Fruit fly (Drosophila melanogaster) whole organism, embryonic: ENCODE results near the gene Or92a.

Experiments
- Abd-B ChIP-seq: fragments of 200-800 bp; sonication (Bioruptor generic); optimal IDR thresholded peaks from 2 replicates; lab custom pipeline; 2018; ENCODE audit warnings: missing biosample characterization, mild to moderate bottlenecking, missing genetic modification characterization, moderate library complexity
- Ada2b ChIP-seq: fragments of 200-800 bp; sonication (Bioruptor generic); IDR thresholded peaks from 2 replicates; pipeline ENCODE4 v1.3.6; 2022; ENCODE audit warnings: missing biosample characterization, missing genetic modification characterization
- CG10462 ChIP-seq: fragments of 200-800 bp; sonication (Bioruptor generic); optimal IDR thresholded peaks from 2 replicates; lab custom pipeline; 2016; ENCODE audit warnings: missing biosample characterization, missing genetic modification characterization
- CG10959 ChIP-seq: fragments of 200-800 bp; sonication (Bioruptor generic); IDR thresholded peaks from 2 replicates; pipeline ENCODE4 v1.3.6; 2022; ENCODE audit warnings: missing biosample characterization, missing genetic modification characterization
- CG11247 ChIP-seq: fragments of 200-800 bp; sonication (Bioruptor generic); IDR thresholded peaks from 2 replicates; pipeline ENCODE4 v1.3.6; 2022; ENCODE audit warnings: missing biosample characterization, missing genetic modification characterization
- CG13296 ChIP-seq: fragments of 200-800 bp; sonication (Bioruptor generic); optimal IDR thresholded peaks from 3 replicates; lab custom pipeline; 2018; ENCODE audit warnings: missing biosample characterization, mild to moderate bottlenecking, missing genetic modification characterization
- CG14014 ChIP-seq: fragments of 200-800 bp; sonication (Bioruptor generic); IDR thresholded peaks from 2 replicates; pipeline ENCODE4 v1.3.6; 2022; ENCODE audit warnings: missing biosample characterization, missing genetic modification characterization
- CG16813 ChIP-seq: fragments of 200-800 bp; sonication (Bioruptor generic); IDR thresholded peaks from 3 replicates; pipeline ENCODE4 v1.3.6; 2022; ENCODE audit warnings: missing biosample characterization, missing genetic modification characterization; ENCODE audit not compliant: partially characterized antibody
- CG17361 ChIP-seq: fragments of 200-800 bp; sonication (Bioruptor generic); IDR thresholded peaks from 3 replicates; pipeline ENCODE4 v1.3.6; 2022; ENCODE audit warnings: missing biosample characterization, missing genetic modification characterization
- CG17612 ChIP-seq: fragments of 200-800 bp; sonication (Bioruptor generic); IDR thresholded peaks from 2 replicates; pipeline ENCODE4 v1.3.6; 2022; ENCODE audit warnings: missing biosample characterization, missing genetic modification characterization
- CG2678 ChIP-seq: fragments of 200-800 bp; sonication (Bioruptor generic); optimal IDR thresholded peaks from 3 replicates; lab custom pipeline; 2019; ENCODE audit warnings: missing biosample characterization, mild to moderate bottlenecking, missing genetic modification characterization, moderate library complexity
- CG30403 ChIP-seq: fragments of 200-800 bp; sonication (Bioruptor generic); optimal IDR thresholded peaks from 3 replicates; lab custom pipeline; 2016; ENCODE audit warnings: missing biosample characterization, missing genetic modification characterization
- CG31365 ChIP-seq: fragments of 200-800 bp; sonication (Bioruptor generic); optimal IDR thresholded peaks from 2 replicates; lab custom pipeline; 2018; ENCODE audit warnings: missing biosample characterization, mild to moderate bottlenecking, missing genetic modification characterization
- CG31388 ChIP-seq: fragments of 200-800 bp; sonication (Bioruptor generic); optimal IDR thresholded peaks from 2 replicates; lab custom pipeline; 2016; ENCODE audit warnings: missing biosample characterization, missing genetic modification characterization
- CG31441 ChIP-seq: fragments of 200-800 bp; sonication (Bioruptor generic); IDR thresholded peaks from 2 replicates; pipeline ENCODE4 v1.3.6; 2022; ENCODE audit warnings: missing biosample characterization, missing genetic modification characterization
- CG3995 ChIP-seq: fragments of 200-800 bp; sonication (Bioruptor generic); optimal IDR thresholded peaks from 3 replicates; lab custom pipeline; 2016; ENCODE audit warnings: missing biosample characterization, missing genetic modification characterization
- CG4360 ChIP-seq: fragments of 200-800 bp; sonication (Bioruptor generic); IDR thresholded peaks from 2 replicates; pipeline ENCODE4 v1.3.6; 2022; ENCODE audit warnings: missing biosample characterization, missing genetic modification characterization
- CG6765 ChIP-seq: fragments of 200-800 bp; sonication (Bioruptor generic); optimal IDR thresholded peaks from 3 replicates; lab custom pipeline; 2017; ENCODE audit warnings: missing biosample characterization, mild to moderate bottlenecking, missing genetic modification characterization
- CG6813 ChIP-seq: fragments of 200-800 bp; sonication (Bioruptor generic); optimal IDR thresholded peaks from 2 replicates; lab custom pipeline; 2017; ENCODE audit warnings: missing biosample characterization, missing genetic modification characterization, mild to moderate bottlenecking, moderate library complexity, missing genetic modification reagents
- CG6854 ChIP-seq: fragments of 200-800 bp; sonication (Bioruptor generic); optimal IDR thresholded peaks from 3 replicates; lab custom pipeline; 2017; ENCODE audit warnings: missing biosample characterization, mild to moderate bottlenecking, missing genetic modification characterization
- CG7556 ChIP-seq: fragments of 200-800 bp; sonication (Bioruptor generic); optimal IDR thresholded peaks from 2 replicates; lab custom pipeline; 2017; ENCODE audit warnings: missing biosample characterization, mild to moderate bottlenecking, missing genetic modification characterization
- CG8359 ChIP-seq: fragments of 200-800 bp; sonication (Bioruptor generic); optimal IDR thresholded peaks from 2 replicates; lab custom pipeline; 2017; ENCODE audit warnings: missing biosample characterization, mild to moderate bottlenecking, missing genetic modification characterization, borderline replicate concordance
- CG8765 ChIP-seq: fragments of 200-800 bp; sonication (Bioruptor generic); IDR thresholded peaks from 2 replicates; pipeline ENCODE4 v1.3.6; 2022; ENCODE audit warnings: missing biosample characterization, missing genetic modification characterization
- Chrac-16 ChIP-seq: fragments of 200-800 bp; sonication (Bioruptor generic); optimal IDR thresholded peaks from 3 replicates; lab custom pipeline; 2016; ENCODE audit warnings: missing biosample characterization, missing genetic modification characterization
- D19A ChIP-seq: fragments of 200-800 bp; optimal IDR thresholded peaks from 3 replicates; lab custom pipeline; 2019; ENCODE audit warnings: missing biosample characterization, mild to moderate bottlenecking, missing genetic modification characterization, moderate library complexity
- Drgx ChIP-seq: fragments of 200-800 bp; sonication (Bioruptor generic); IDR thresholded peaks from 2 replicates; pipeline ENCODE4 v1.3.6; 2022; ENCODE audit warnings: missing biosample characterization, missing genetic modification characterization
- Ets65A ChIP-seq: fragments of 200-800 bp; sonication (Bioruptor generic); peaks from one replicate; lab custom pipeline; 2016; ENCODE audit warnings: missing biosample characterization, missing genetic modification characterization
- Fer3 ChIP-seq: fragments of 200-800 bp; sonication (Bioruptor generic); optimal IDR thresholded peaks from 2 replicates; lab custom pipeline; 2018; ENCODE audit warnings: missing biosample characterization, mild to moderate bottlenecking, missing genetic modification characterization, moderate library complexity
- Hr78 ChIP-seq, 2 experiments: fragments of 200-800 bp in 1 of 2; fragments of >200 bp in 1 of 2; sonication (Bioruptor generic) in 1 of 2; optimal IDR thresholded peaks; 2 replicates each; lab custom pipeline; 2017 to 2019; ENCODE audit warnings: missing biosample characterization in 2 of 2, missing genetic modification characterization in 2 of 2, mild to moderate bottlenecking in 1 of 2, moderate library complexity in 1 of 2
- Med ChIP-seq: fragments of 200-800 bp; sonication (Bioruptor generic); peaks from one replicate; lab custom pipeline; 2016; ENCODE audit warnings: missing biosample characterization, missing genetic modification characterization, mild to moderate bottlenecking, inconsistent platforms, moderate library complexity
- Nf-YA ChIP-seq: fragments of 200-800 bp; sonication (Bioruptor generic); IDR thresholded peaks from 2 replicates; pipeline ENCODE4 v1.3.6; 2022; ENCODE audit warnings: missing biosample characterization, missing genetic modification characterization
- Nf-YC ChIP-seq: fragments of 200-800 bp; optimal IDR thresholded peaks from 3 replicates; lab custom pipeline; 2019; ENCODE audit warnings: missing biosample characterization, mild to moderate bottlenecking, missing genetic modification characterization, moderate library complexity
- Rfx ChIP-seq: fragments of 200-800 bp; sonication (Bioruptor generic); IDR thresholded peaks from 2 replicates; pipeline ENCODE4 v1.3.6; 2022; ENCODE audit warnings: missing biosample characterization, missing genetic modification characterization
- Scr ChIP-seq: fragments of 200-800 bp; sonication (Bioruptor generic); IDR thresholded peaks from 2 replicates; pipeline ENCODE4 v1.3.6; 2022; ENCODE audit warnings: missing biosample characterization, missing genetic modification characterization; ENCODE audit not compliant: partially characterized antibody
- btn ChIP-seq: fragments of 200-800 bp; sonication (Bioruptor generic); optimal IDR thresholded peaks from 2 replicates; lab custom pipeline; 2016; ENCODE audit warnings: missing biosample characterization, missing genetic modification characterization
- cas ChIP-seq: fragments of 200-800 bp; sonication (Bioruptor generic); IDR thresholded peaks from 2 replicates; pipeline ENCODE4 v1.3.6; 2022; ENCODE audit warnings: missing biosample characterization, missing genetic modification characterization
- caup ChIP-seq: fragments of 200-800 bp; sonication (Bioruptor generic); optimal IDR thresholded peaks from 3 replicates; lab custom pipeline; 2017; ENCODE audit warnings: missing biosample characterization, mild to moderate bottlenecking, missing genetic modification characterization, moderate library complexity; ENCODE audit not compliant: severe bottlenecking
- ems ChIP-seq: fragments of 200-800 bp; sonication (Bioruptor generic); optimal IDR thresholded peaks from 3 replicates; lab custom pipeline; 2016; ENCODE audit warnings: missing biosample characterization, missing genetic modification characterization
- grn ChIP-seq: fragments of 200-800 bp; sonication (Bioruptor generic); optimal IDR thresholded peaks from 3 replicates; lab custom pipeline; 2017; ENCODE audit warnings: missing biosample characterization, missing genetic modification characterization
- gsb ChIP-seq: fragments of 200-800 bp; sonication (Bioruptor generic); IDR thresholded peaks from 2 replicates; pipeline ENCODE4 v1.3.6; 2022; ENCODE audit warnings: missing biosample characterization, missing genetic modification characterization
- mirr ChIP-seq: fragments of 200-800 bp; sonication (Bioruptor generic); optimal IDR thresholded peaks from 3 replicates; lab custom pipeline; 2018; ENCODE audit warnings: missing biosample characterization, mild to moderate bottlenecking, missing genetic modification characterization
- mld ChIP-seq: fragments of 200-800 bp; sonication (Bioruptor generic); IDR thresholded peaks from 3 replicates; pipeline ENCODE4 v1.3.6; 2022; ENCODE audit warnings: missing biosample characterization, missing genetic modification characterization; ENCODE audit not compliant: partially characterized antibody
- nmo ChIP-seq: fragments of 200-800 bp; sonication (Bioruptor generic); optimal IDR thresholded peaks from 2 replicates; lab custom pipeline; 2018; ENCODE audit warnings: missing biosample characterization, mild to moderate bottlenecking, missing genetic modification characterization, moderate library complexity
- ranshi ChIP-seq: fragments of 200-800 bp; sonication (Bioruptor generic); IDR thresholded peaks from 2 replicates; pipeline ENCODE4 v1.3.6; 2022; ENCODE audit warnings: missing biosample characterization, missing genetic modification characterization
- sens ChIP-seq: fragments of 200-800 bp; sonication (Bioruptor generic); peaks from one replicate; lab custom pipeline; 2016; ENCODE audit warnings: missing biosample characterization, missing genetic modification characterization
- sisA ChIP-seq: fragments of 200-800 bp; sonication (Bioruptor generic); IDR thresholded peaks from 2 replicates; pipeline ENCODE4 v1.3.6; 2022; ENCODE audit warnings: missing biosample characterization, missing genetic modification characterization
- slbo ChIP-seq: fragments of 200-800 bp; sonication (Bioruptor generic); IDR thresholded peaks from 2 replicates; pipeline ENCODE4 v1.3.6; 2022; ENCODE audit warnings: missing biosample characterization, missing genetic modification characterization
- sug ChIP-seq: fragments of 200-800 bp; optimal IDR thresholded peaks from 2 replicates; lab custom pipeline; 2019; ENCODE audit warnings: missing biosample characterization, mild to moderate bottlenecking, missing genetic modification characterization, moderate library complexity
- tap ChIP-seq: fragments of 200-800 bp; optimal IDR thresholded peaks from 3 replicates; lab custom pipeline; 2019; ENCODE audit warnings: missing biosample characterization, mild to moderate bottlenecking, missing genetic modification characterization, moderate library complexity
- tin ChIP-seq: fragments of 200-800 bp; sonication (Bioruptor generic); optimal IDR thresholded peaks from 3 replicates; lab custom pipeline; 2016; ENCODE audit warnings: missing biosample characterization, missing genetic modification characterization
- toy ChIP-seq: fragments of 200-800 bp; sonication (Bioruptor generic); IDR thresholded peaks from 2 replicates; pipeline ENCODE4 v1.3.6; 2022; ENCODE audit warnings: missing biosample characterization, missing genetic modification characterization

The Or92a gene

dm6 chr3R:20555023-20555422 lies 50.4 kb downstream of the Or92a start (continued):
- TF ChIP-seq Hr78 (GFP tag; optimal IDR thresholded peaks at IDR 0.05; lab: Kevin White, UChicago) (peak in 1 of 2 experiments; percentile 24), CG31441 (GFP tag; lab: Robert Waterston, UW) (peak; percentile 77), CG3995 (no peak), tap (tag; lab: Kevin White, UChicago) (peak; percentile 74), CG2678 (tag; lab: Kevin White, UChicago) (peak; percentile 87), Nf-YC (tag; lab: Kevin White, UChicago) (peak; percentile 49), CG17361 (peak; percentile 82), Ada2b (GFP tag; lab: Robert Waterston, UW) (peak; percentile 72), btn (GFP tag; lab: Kevin White, UChicago) (no peak), sisA (peak; percentile 51), Ets65A (GFP tag; lab: Kevin White, UChicago) (peak; percentile 76), Fer3 (tag; lab: Kevin White, UChicago) (peak; percentile 80), Chrac-16 (GFP tag; lab: Kevin White, UChicago) (no peak), tin (GFP tag; lab: Kevin White, UChicago) (peak; percentile 44), CG16813 (GFP tag; lab: Robert Waterston, UW) (no peak), ems (GFP tag; lab: Kevin White, UChicago) (peak; percentile 57), Abd-B (GFP tag; lab: Kevin White, UChicago) (peak; percentile 20), CG6854 (GFP tag; lab: Kevin White, UChicago) (peak; percentile 34), CG31365 (tag; lab: Kevin White, UChicago) (peak; percentile 40), caup (GFP tag; lab: Kevin White, UChicago) (peak; percentile 37), D19A (peak; percentile 69), sens (peak; percentile 88), CG4360 (no peak), toy (GFP tag; lab: Robert Waterston, UW) (peak; percentile 40; the same call in 1 of the 2 replicates), Drgx (GFP tag; lab: Robert Waterston, UW) (peak; percentile 33; the same call in 1 of the 2 replicates), CG31388 (no peak), CG8359 (GFP tag; lab: Kevin White, UChicago) (no peak), gsb (GFP tag; lab: Robert Waterston, UW) (0 out of 2 replicates have a peak, but pooled peaks have one; percentile 21), cas (GFP tag; lab: Robert Waterston, UW) (no peak), CG6813 (GFP tag; lab: Kevin White, UChicago) (peak; percentile 23), CG6765 (GFP tag; lab: Kevin White, UChicago) (peak; percentile 72), CG10462 (GFP tag; lab: Kevin White, UChicago) (no peak), nmo (peak; percentile 64), sug (tag; lab: Kevin White, UChicago) (peak; percentile 85), Med (GFP tag; lab: Kevin White, UChicago) (peak; percentile 89), CG11247 (GFP tag; lab: Robert Waterston, UW) (peak; percentile 63; the same call in 1 of the 2 replicates), CG13296 (GFP tag; lab: Kevin White, UChicago) (peak; percentile 73), CG10959 (no peak), CG17612 (GFP tag; lab: Robert Waterston, UW) (no peak), slbo (GFP tag; lab: Robert Waterston, UW) (no peak), Rfx (peak; percentile 81), mld (GFP tag; lab: Robert Waterston, UW) (no peak), CG8765 (no peak), mirr (GFP tag; lab: Kevin White, UChicago) (peak; percentile 42), CG14014 (GFP tag; lab: Robert Waterston, UW) (peak; percentile 59), CG7556 (GFP tag; lab: Kevin White, UChicago) (peak; percentile 27), Nf-YA (GFP tag; lab: Robert Waterston, UW) (no peak), Scr (no peak), grn (GFP tag; lab: Kevin White, UChicago) (peak; percentile 41), ranshi (GFP tag; lab: Robert Waterston, UW) (peak; percentile 48; the same call in 1 of the 2 replicates), CG30403 (GFP tag; lab: Kevin White, UChicago) (peak; percentile 23)
